Worm (Caenorhabditis elegans) whole organism, young adult: ENCODE measurements around the gene lin-36.

Experiments
- K11D2.4 ChIP-seq: fragments of 200-800 bp; sonication (Bioruptor generic); IDR thresholded peaks from 2 replicates; pipeline ENCODE4 v1.3.6; 2022; ENCODE audit warnings: missing genetic modification reagents, missing genetic modification characterization, missing compliant biosample characterization
- ama-1 ChIP-seq, 3 experiments: fragments of 150-350 bp in 1 of 3; sonication (generic microtip) in 2 of 3; optimal IDR thresholded peaks; 2 replicates each; lab custom pipeline; 2014 to 2018; ENCODE audit warnings: missing biosample characterization in 2 of 3, missing genetic modification characterization in 2 of 3, missing genetic modification reagents in 2 of 3
- ekl-4 ChIP-seq: fragments of 200-800 bp; sonication (Bioruptor generic); IDR thresholded peaks from 2 replicates; pipeline ENCODE4 v1.3.6; 2022; ENCODE audit warnings: missing genetic modification reagents, missing genetic modification characterization, missing compliant biosample characterization
- unc-130 ChIP-seq: sonication (generic microtip); optimal IDR thresholded peaks from 2 replicates; lab custom pipeline; 2016; ENCODE audit warnings: missing genetic modification reagents, missing genetic modification characterization, missing compliant biosample characterization

- no peak for TF ChIP-seq K11D2.4 (GFP tag; lab: Robert Waterston, UW)
- TF ChIP-seq ama-1 (optimal IDR thresholded peaks at IDR 0.05; lab: Kevin White, UChicago) = no peak
- no peak for TF ChIP-seq ama-1 (GFP tag; optimal IDR thresholded peaks at IDR 0.05; lab: Kevin White, UChicago)
- TF ChIP-seq ekl-4 = no peak
- TF ChIP-seq unc-130 (GFP tag; lab: Kevin White, UChicago) = no peak
Observed at ce11 chrIII:8017053-8017452, 3.6 kb downstream of the lin-36 start.
